Fruit fly (Drosophila melanogaster) whole organism, prepupa: Measurements from ENCODE around the gene CG33703.

Source experiments
- CG31627 ChIP-seq: fragments of 200-800 bp; sonication (Bioruptor generic); optimal IDR thresholded peaks from 3 replicates; lab custom pipeline; 2016; ENCODE audit warnings: missing biosample characterization, missing genetic modification characterization
- CG6163 ChIP-seq: fragments of 200-800 bp; sonication (Bioruptor generic); IDR thresholded peaks from 3 replicates; pipeline ENCODE4 v1.3.6; 2022; ENCODE audit warnings: missing biosample characterization, missing genetic modification characterization
- eg ChIP-seq: fragments of 200-800 bp; sonication (Bioruptor generic); IDR thresholded peaks from 3 replicates; pipeline ENCODE4 v1.3.6; 2022; ENCODE audit warnings: missing biosample characterization, missing genetic modification characterization

- TF ChIP-seq eg (no peak), CG6163 (no peak), CG31627 (no peak)
These were observed 9.6 kb downstream of the CG33703 start for dm6 chr3L:9502856-9503255.
